Fruit fly (Drosophila melanogaster) whole organism, embryonic: ENCODE results near the gene CG32845.
A peak's percentile ranks its signal among the peaks of the same experiment; 100 is the strongest.

Experiments used
- Adf1 ChIP-seq: fragments of 200-800 bp; sonication (Bioruptor generic); IDR thresholded peaks from 2 replicates; pipeline ENCODE4 v1.3.6; 2022; ENCODE audit warnings: missing biosample characterization, missing genetic modification characterization
- CG10979 ChIP-seq: fragments of 200-800 bp; sonication (Bioruptor generic); optimal IDR thresholded peaks from 2 replicates; lab custom pipeline; 2018; ENCODE audit warnings: missing biosample characterization, mild to moderate bottlenecking, missing genetic modification characterization, moderate library complexity
- CG12071 ChIP-seq: fragments of 200-800 bp; sonication (Bioruptor generic); optimal IDR thresholded peaks from 3 replicates; lab custom pipeline; 2018; ENCODE audit warnings: missing biosample characterization, mild to moderate bottlenecking, missing genetic modification characterization
- CG12391 ChIP-seq: fragments of 200-800 bp; sonication (Bioruptor generic); optimal IDR thresholded peaks from 3 replicates; lab custom pipeline; 2018; ENCODE audit warnings: missing biosample characterization, mild to moderate bottlenecking, missing genetic modification characterization, moderate library complexity
- CG13287 ChIP-seq: fragments of 200-800 bp; sonication (Bioruptor generic); IDR thresholded peaks from 2 replicates; pipeline ENCODE4 v1.3.6; 2022; ENCODE audit warnings: missing biosample characterization, missing genetic modification characterization; ENCODE audit not compliant: partially characterized antibody
- CG17912 ChIP-seq: fragments of 200-800 bp; sonication (Bioruptor generic); optimal IDR thresholded peaks from 2 replicates; lab custom pipeline; 2018; ENCODE audit warnings: missing biosample characterization, mild to moderate bottlenecking, missing genetic modification characterization
- CG1792 ChIP-seq: fragments of 200-800 bp; sonication (Bioruptor generic); optimal IDR thresholded peaks from 2 replicates; lab custom pipeline; 2016; ENCODE audit warnings: missing biosample characterization, missing genetic modification characterization
- CG2120 ChIP-seq: fragments of 200-800 bp; sonication (Bioruptor generic); optimal IDR thresholded peaks from 3 replicates; lab custom pipeline; 2016; ENCODE audit warnings: missing biosample characterization, missing genetic modification characterization
- CG2678 ChIP-seq: fragments of 200-800 bp; sonication (Bioruptor generic); optimal IDR thresholded peaks from 3 replicates; lab custom pipeline; 2019; ENCODE audit warnings: missing biosample characterization, mild to moderate bottlenecking, missing genetic modification characterization, moderate library complexity
- CG2712 ChIP-seq: fragments of 200-800 bp; optimal IDR thresholded peaks from 3 replicates; lab custom pipeline; 2019; ENCODE audit warnings: missing biosample characterization, mild to moderate bottlenecking, missing genetic modification characterization, moderate library complexity
- CG2889 ChIP-seq: fragments of 200-800 bp; sonication (Bioruptor generic); IDR thresholded peaks from 3 replicates; pipeline ENCODE4 v1.3.6; 2022; ENCODE audit warnings: missing biosample characterization, missing genetic modification characterization
- CG30403 ChIP-seq: fragments of 200-800 bp; sonication (Bioruptor generic); optimal IDR thresholded peaks from 3 replicates; lab custom pipeline; 2016; ENCODE audit warnings: missing biosample characterization, missing genetic modification characterization
- CG3847 ChIP-seq: fragments of 200-800 bp; sonication (Bioruptor generic); IDR thresholded peaks from 2 replicates; pipeline ENCODE4 v1.3.6; 2022; ENCODE audit warnings: missing biosample characterization, missing genetic modification characterization
- CG6272 ChIP-seq: fragments of 200-800 bp; sonication (Bioruptor generic); IDR thresholded peaks from 2 replicates; pipeline ENCODE4 v1.3.6; 2022; ENCODE audit warnings: missing biosample characterization, missing genetic modification characterization
- CG8281 ChIP-seq: fragments of 200-800 bp; sonication (Bioruptor generic); optimal IDR thresholded peaks from 2 replicates; lab custom pipeline; 2018; ENCODE audit warnings: missing biosample characterization, mild to moderate bottlenecking, missing genetic modification characterization, moderate library complexity
- CG8388 ChIP-seq: fragments of 200-800 bp; sonication (Bioruptor generic); optimal IDR thresholded peaks from 2 replicates; lab custom pipeline; 2019; ENCODE audit warnings: missing biosample characterization, mild to moderate bottlenecking, missing genetic modification characterization, moderate library complexity
- CG9437 ChIP-seq: fragments of 200-800 bp; sonication (Bioruptor generic); optimal IDR thresholded peaks from 2 replicates; lab custom pipeline; 2018; ENCODE audit warnings: missing biosample characterization, mild to moderate bottlenecking, missing genetic modification characterization
- CG9727 ChIP-seq: fragments of 200-800 bp; sonication (Bioruptor generic); optimal IDR thresholded peaks from 3 replicates; lab custom pipeline; 2017; ENCODE audit warnings: missing biosample characterization, mild to moderate bottlenecking, missing genetic modification characterization
- CoRest ChIP-seq: fragments of 200-800 bp; sonication (Bioruptor generic); optimal IDR thresholded peaks from 3 replicates; lab custom pipeline; 2018; ENCODE audit warnings: missing biosample characterization, mild to moderate bottlenecking, missing genetic modification characterization, moderate library complexity
- Doc3 ChIP-seq: fragments of 200-800 bp; sonication (Bioruptor generic); IDR thresholded peaks from 3 replicates; pipeline ENCODE4 v1.3.6; 2022; ENCODE audit warnings: missing biosample characterization, missing genetic modification characterization; ENCODE audit not compliant: partially characterized antibody
- E2f1 ChIP-seq: fragments of 200-800 bp; sonication (Bioruptor generic); IDR thresholded peaks from 2 replicates; pipeline ENCODE4 v1.3.6; 2022; ENCODE audit warnings: missing biosample characterization, missing genetic modification characterization
- E2f2 ChIP-seq: fragments of 200-800 bp; sonication (Bioruptor generic); IDR thresholded peaks from 2 replicates; pipeline ENCODE4 v1.3.6; 2022; ENCODE audit warnings: missing biosample characterization, missing genetic modification characterization
- Hsf ChIP-seq: fragments of 200-800 bp; sonication (Bioruptor generic); optimal IDR thresholded peaks from 3 replicates; lab custom pipeline; 2016; ENCODE audit warnings: missing biosample characterization, missing genetic modification characterization
- Lhr ChIP-seq: fragments of 200-800 bp; sonication (Bioruptor generic); optimal IDR thresholded peaks from 3 replicates; lab custom pipeline; 2017; ENCODE audit warnings: mild to moderate bottlenecking, missing biosample characterization, missing genetic modification reagents, missing genetic modification characterization
- MTF-1 ChIP-seq: fragments of 200-800 bp; sonication (Bioruptor generic); optimal IDR thresholded peaks from 2 replicates; lab custom pipeline; 2018; ENCODE audit warnings: missing biosample characterization, mild to moderate bottlenecking, missing genetic modification characterization, borderline replicate concordance
- Ravus ChIP-seq: fragments of 200-800 bp; sonication (Bioruptor generic); IDR thresholded peaks from 2 replicates; pipeline ENCODE4 v1.3.6; 2022; ENCODE audit warnings: missing biosample characterization, missing genetic modification characterization
- TFAM ChIP-seq: fragments of 200-800 bp; sonication (Bioruptor generic); optimal IDR thresholded peaks from 2 replicates; lab custom pipeline; 2017; ENCODE audit warnings: missing biosample characterization, missing genetic modification characterization, inconsistent platforms
- Tbp ChIP-seq: fragments of >200 bp; optimal IDR thresholded peaks from 2 replicates; lab custom pipeline; 2018; ENCODE audit warnings: missing biosample characterization, missing genetic modification characterization
- al ChIP-seq: fragments of 200-800 bp; sonication (Bioruptor generic); IDR thresholded peaks from 2 replicates; pipeline ENCODE4 v1.3.6; 2022; ENCODE audit warnings: missing biosample characterization, missing genetic modification characterization
- caup ChIP-seq: fragments of 200-800 bp; sonication (Bioruptor generic); optimal IDR thresholded peaks from 3 replicates; lab custom pipeline; 2017; ENCODE audit warnings: missing biosample characterization, mild to moderate bottlenecking, missing genetic modification characterization, moderate library complexity; ENCODE audit not compliant: severe bottlenecking
- corto ChIP-seq: fragments of 200-800 bp; sonication (Bioruptor generic); optimal IDR thresholded peaks from 2 replicates; lab custom pipeline; 2016; ENCODE audit warnings: missing biosample characterization, mild to moderate bottlenecking, missing genetic modification characterization, moderate library complexity
- da ChIP-seq: fragments of 200-800 bp; sonication (Bioruptor generic); optimal IDR thresholded peaks from 2 replicates; lab custom pipeline; 2016; ENCODE audit warnings: missing biosample characterization, missing genetic modification characterization
- dati ChIP-seq: fragments of 200-800 bp; sonication (Bioruptor generic); IDR thresholded peaks from 2 replicates; pipeline ENCODE4 v1.3.6; 2022; ENCODE audit warnings: missing biosample characterization, missing genetic modification characterization
- dm ChIP-seq: fragments of 200-800 bp; sonication (Bioruptor generic); optimal IDR thresholded peaks from 3 replicates; lab custom pipeline; 2016; ENCODE audit warnings: missing biosample characterization, missing genetic modification characterization
- dmrt99B ChIP-seq: fragments of 200-800 bp; sonication (Bioruptor generic); optimal IDR thresholded peaks from 2 replicates; lab custom pipeline; 2018; ENCODE audit warnings: missing biosample characterization, mild to moderate bottlenecking, missing genetic modification characterization, moderate library complexity
- gcm2 ChIP-seq: fragments of 200-800 bp; sonication (Bioruptor generic); optimal IDR thresholded peaks from 2 replicates; lab custom pipeline; 2016; ENCODE audit warnings: missing biosample characterization, missing genetic modification characterization
- hbn ChIP-seq: fragments of 200-800 bp; sonication (Bioruptor generic); IDR thresholded peaks from 2 replicates; pipeline ENCODE4 v1.3.6; 2022; ENCODE audit warnings: missing biosample characterization, missing genetic modification characterization; ENCODE audit not compliant: partially characterized antibody
- klu ChIP-seq: fragments of 200-800 bp; sonication (Bioruptor generic); IDR thresholded peaks from 2 replicates; pipeline ENCODE4 v1.3.6; 2022; ENCODE audit warnings: missing biosample characterization, missing genetic modification characterization
- knrl ChIP-seq: fragments of 200-800 bp; sonication (Bioruptor generic); IDR thresholded peaks from 3 replicates; pipeline ENCODE4 v1.3.6; 2022; ENCODE audit warnings: missing biosample characterization, missing genetic modification characterization; ENCODE audit not compliant: partially characterized antibody
- onecut ChIP-seq: fragments of 200-800 bp; sonication (Bioruptor generic); IDR thresholded peaks from 2 replicates; pipeline ENCODE4 v1.3.6; 2022; ENCODE audit warnings: missing biosample characterization, missing genetic modification characterization
- phol ChIP-seq: fragments of 200-800 bp; sonication (Bioruptor generic); optimal IDR thresholded peaks from 3 replicates; lab custom pipeline; 2018; ENCODE audit warnings: missing biosample characterization, mild to moderate bottlenecking, missing genetic modification characterization, moderate library complexity
- seq ChIP-seq: fragments of 200-800 bp; sonication (Bioruptor generic); IDR thresholded peaks from 2 replicates; pipeline ENCODE4 v1.3.6; 2022; ENCODE audit warnings: missing biosample characterization, missing genetic modification characterization
- sna ChIP-seq: fragments of 200-800 bp; sonication (Bioruptor generic); IDR thresholded peaks from 2 replicates; pipeline ENCODE4 v1.3.6; 2022; ENCODE audit warnings: missing biosample characterization, missing genetic modification characterization; ENCODE audit not compliant: partially characterized antibody
- sob ChIP-seq: fragments of 200-800 bp; sonication (Bioruptor generic); IDR thresholded peaks from 2 replicates; pipeline ENCODE4 v1.3.6; 2022; ENCODE audit warnings: missing biosample characterization, missing genetic modification characterization
- ttk ChIP-seq: fragments of 200-800 bp; sonication (Bioruptor generic); IDR thresholded peaks from 2 replicates; pipeline ENCODE4 v2.1.2; 2022; ENCODE audit warnings: missing biosample characterization, missing genetic modification characterization
- wdn ChIP-seq: fragments of 200-800 bp; sonication (Bioruptor generic); IDR thresholded peaks from 2 replicates; pipeline ENCODE4 v1.3.6; 2022; ENCODE audit warnings: missing biosample characterization, missing genetic modification characterization
- wek ChIP-seq: fragments of 200-800 bp; sonication (Bioruptor generic); optimal IDR thresholded peaks from 3 replicates; lab custom pipeline; 2018; ENCODE audit warnings: missing biosample characterization, mild to moderate bottlenecking, missing genetic modification characterization, moderate library complexity
- wor ChIP-seq: fragments of 200-800 bp; sonication (Bioruptor generic); IDR thresholded peaks from 2 replicates; pipeline ENCODE4 v1.3.6; 2022; ENCODE audit warnings: missing biosample characterization, missing genetic modification characterization
- z ChIP-seq: fragments of 200-800 bp; sonication (Bioruptor generic); IDR thresholded peaks from 3 replicates; pipeline ENCODE4 v1.3.6; 2022; ENCODE audit warnings: missing biosample characterization, missing genetic modification characterization

The CG32845 gene

dm6 chr3L:264378-265151 lies 8.6 kb downstream of the CG32845 start, which contains the start of the genes Tudor-SN and mRpL17 (continued):
- no peak for TF ChIP-seq MTF-1
- TF ChIP-seq phol: peak; percentile 67
- peak; percentile 79 for TF ChIP-seq CG12391 (tag; lab: Kevin White, UChicago)
- no peak for TF ChIP-seq z
- TF ChIP-seq Lhr: peak; percentile 29
- no peak for TF ChIP-seq wdn
- TF ChIP-seq gcm2: no peak
- TF ChIP-seq CG30403: peak; percentile 69
- TF ChIP-seq klu (GFP tag; lab: Robert Waterston, UW): peak; percentile 38; the same call in 1 of the 2 replicates
- TF ChIP-seq ttk (GFP tag; lab: Robert Waterston, UW): no peak
- peak; percentile 47 for TF ChIP-seq CG2678
- TF ChIP-seq CG1792 (GFP tag; lab: Kevin White, UChicago): peak; percentile 16
- peak; percentile 9 for TF ChIP-seq CG8388
- TF ChIP-seq Ravus (GFP tag; lab: Robert Waterston, UW): no peak
- TF ChIP-seq sob (GFP tag; lab: Robert Waterston, UW): peak; percentile 48; the same call in 1 of the 2 replicates
- TF ChIP-seq knrl (GFP tag; lab: Robert Waterston, UW): peak; percentile 99
- TF ChIP-seq dm (GFP tag; lab: Kevin White, UChicago): no peak
- peak; percentile 63 for TF ChIP-seq CG9727 (GFP tag; lab: Kevin White, UChicago)
- no peak for TF ChIP-seq CG17912 (GFP tag; lab: Kevin White, UChicago)
- peak; percentile 12 for TF ChIP-seq caup (GFP tag; lab: Kevin White, UChicago)
- no peak for TF ChIP-seq seq (GFP tag; lab: Robert Waterston, UW)
- TF ChIP-seq CG2889: no peak
- peak; percentile 85 for TF ChIP-seq hbn (GFP tag; lab: Robert Waterston, UW)
- TF ChIP-seq wor (GFP tag; lab: Robert Waterston, UW): no peak
- peak; percentile 19; the same call in 1 of the 2 replicates for TF ChIP-seq al (GFP tag; lab: Robert Waterston, UW)
- TF ChIP-seq CG9437 (GFP tag; lab: Kevin White, UChicago): peak; percentile 97
- no peak for TF ChIP-seq onecut (GFP tag; lab: Robert Waterston, UW)
- no peak for TF ChIP-seq TFAM (GFP tag; lab: Kevin White, UChicago)
- no peak for TF ChIP-seq E2f1 (GFP tag; lab: Robert Waterston, UW)
- TF ChIP-seq CG8281 (tag; lab: Kevin White, UChicago): no peak
- peak; percentile 23 for TF ChIP-seq CG10979 (tag; lab: Kevin White, UChicago)
- peak; percentile 59 for TF ChIP-seq CG3847
- peak; percentile 27 for TF ChIP-seq dmrt99B (tag; lab: Kevin White, UChicago)
- peak; percentile 70 for TF ChIP-seq corto (GFP tag; lab: Kevin White, UChicago)
- TF ChIP-seq da (GFP tag; lab: Kevin White, UChicago): no peak
- TF ChIP-seq dati (GFP tag; lab: Robert Waterston, UW): no peak
- peak; percentile 14; the same call in 1 of the 2 replicates for TF ChIP-seq Adf1 (GFP tag; lab: Robert Waterston, UW)
- TF ChIP-seq Doc3: peak; percentile 84
- peak; percentile 94 for TF ChIP-seq CG13287 (GFP tag; lab: Robert Waterston, UW)
- TF ChIP-seq CG6272 (GFP tag; lab: Robert Waterston, UW): peak; percentile 67; the same call in 1 of the 2 replicates
- peak; percentile 69 for TF ChIP-seq CG2712 (tag; lab: Kevin White, UChicago)
- peak; percentile 90 for TF ChIP-seq sna (GFP tag; lab: Robert Waterston, UW)
- TF ChIP-seq CG12071: no peak
- TF ChIP-seq CG2120 (GFP tag; lab: Kevin White, UChicago): peak; percentile 59
- peak; percentile 16 for TF ChIP-seq Hsf (GFP tag; lab: Kevin White, UChicago)
- peak; percentile 46; the same call in 1 of the 2 replicates for TF ChIP-seq E2f2 (GFP tag; lab: Robert Waterston, UW)
- TF ChIP-seq CoRest (tag; lab: Kevin White, UChicago): peak; percentile 60
- TF ChIP-seq wek (GFP tag; lab: Kevin White, UChicago): no peak
- TF ChIP-seq Tbp (GFP tag; lab: Kevin White, UChicago): no peak
